Worm (Caenorhabditis elegans): ENCODE data around the gene rpb-9.

The rpb-9 gene

DNA sequence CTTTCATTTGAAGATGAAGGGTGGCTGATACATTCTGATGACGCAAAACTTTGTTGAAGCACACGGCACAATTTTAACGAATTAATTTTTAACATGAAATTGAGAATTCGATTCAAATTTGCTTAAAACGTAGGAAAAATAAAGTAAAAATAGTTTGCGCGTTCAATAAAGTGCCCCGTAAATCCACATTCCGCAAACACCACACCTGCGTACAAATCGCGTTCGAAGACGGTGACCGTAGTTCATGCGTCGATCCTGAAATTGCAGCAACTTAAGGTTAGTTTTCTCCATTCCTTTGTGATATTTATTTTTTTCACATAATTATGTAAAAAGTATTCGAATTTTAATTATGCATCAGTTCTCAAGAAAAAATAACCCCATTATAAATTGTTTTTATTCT lies 12.6 kb upstream of the rpb-9 start, which contains the start of gene F43H9.3:
TSS of gene F43H9.3 (minus strand) at position 189 of the 400 bp plus-strand sequence.
- TF ChIP-seq ceh-62 (tag; optimal IDR thresholded peaks at IDR 0.05) (no peak), lin-29 (GFP tag; IDR thresholded peaks at IDR 0.05) (no peak), lsy-2 (tag; optimal IDR thresholded peaks at IDR 0.05) (peak in 1 of 2 experiments; percentile 87), nhr-111 (GFP tag; optimal IDR thresholded peaks at IDR 0.05) (no peak), ZK337.2 (GFP tag; IDR thresholded peaks at IDR 0.05) (no peak), zip-2 (tag; optimal IDR thresholded peaks at IDR 0.05) (no peak), spr-1 (tag; optimal IDR thresholded peaks at IDR 0.05) (no peak), fkh-10 (GFP tag; optimal IDR thresholded peaks at IDR 0.05) (no peak), unc-130 (GFP tag; optimal IDR thresholded peaks at IDR 0.05) (no peak), nhr-102 (tag; optimal IDR thresholded peaks at IDR 0.05) (no peak), Y105C5A.15 (GFP tag; IDR thresholded peaks at IDR 0.05) (no peak), php-3 (GFP tag; IDR thresholded peaks at IDR 0.05) (no peak), skn-1 (tag; optimal IDR thresholded peaks at IDR 0.05) (no peak), F44E2.7 (GFP tag; IDR thresholded peaks at IDR 0.05) (no peak), dpl-1 (GFP tag; optimal IDR thresholded peaks at IDR 0.05) (peak; percentile 38), mdl-1 (tag; optimal IDR thresholded peaks at IDR 0.05) (no peak), F49E8.2 (tag; optimal IDR thresholded peaks at IDR 0.05; ENCODE audit: borderline replicate concordance) (no peak), R02D3.7 (tag; optimal IDR thresholded peaks at IDR 0.05) (peak; percentile 83), T20F7.1 (GFP tag; optimal IDR thresholded peaks at IDR 0.05) (no peak), T26A8.4 (GFP tag; IDR thresholded peaks at IDR 0.05) (no peak), arid-1 (GFP tag; conservative IDR thresholded peaks at IDR 0.05) (no peak), ztf-7 (tag; optimal IDR thresholded peaks at IDR 0.05) (no peak), mes-2 (tag; optimal IDR thresholded peaks at IDR 0.05; ENCODE audit: poor library complexity, severe bottlenecking) (peak; percentile 5), ceh-20 (GFP tag; IDR thresholded peaks at IDR 0.05) (no peak), dmd-8 (GFP tag; IDR thresholded peaks at IDR 0.05) (no peak), zip-11 (GFP tag; IDR thresholded peaks at IDR 0.05) (no peak), snpc-4 (tag; optimal IDR thresholded peaks at IDR 0.05) (no peak), set-16 (GFP tag; IDR thresholded peaks at IDR 0.05) (no peak), ceh-28 (tag; optimal IDR thresholded peaks at IDR 0.05) (no peak), vab-7 (GFP tag; IDR thresholded peaks at IDR 0.05) (no peak), daf-8 (GFP tag; IDR thresholded peaks at IDR 0.05) (no peak), lin-38 (GFP tag; IDR thresholded peaks at IDR 0.05) (peak; percentile 31; the same call in 1 of the 2 replicates), lin-13 (GFP tag; optimal IDR thresholded peaks at IDR 0.05) (no peak), unc-62 (GFP tag; optimal IDR thresholded peaks at IDR 0.05 in 1 of 2) (peak in 1 of 2 experiments; percentile 46), unc-62 (tag; optimal IDR thresholded peaks at IDR 0.05) (no peak), hmg-1.1 (GFP tag; IDR thresholded peaks at IDR 0.05) (no peak), nhr-42 (GFP tag; IDR thresholded peaks at IDR 0.05) (no peak), zfp-2 (tag; optimal IDR thresholded peaks at IDR 0.05) (no peak), lin-15B (tag; optimal IDR thresholded peaks at IDR 0.05) (no peak), mdt-29 (GFP tag; IDR thresholded peaks at IDR 0.05) (no peak), attf-4 (tag; optimal IDR thresholded peaks at IDR 0.05) (no peak), egl-27 (tag; optimal IDR thresholded peaks at IDR 0.05) (no peak), nhr-10 (tag; optimal IDR thresholded peaks at IDR 0.05) (no peak), mep-1 (tag; optimal IDR thresholded peaks at IDR 0.05) (no peak), ctbp-1 (GFP tag; IDR thresholded peaks at IDR 0.05) (no peak), Y5F2A.4 (GFP tag; optimal IDR thresholded peaks at IDR 0.05) (no peak), aha-1 (tag) (peak; percentile 56), ceh-82 (tag; optimal IDR thresholded peaks at IDR 0.05) (no peak), lir-3 (tag; optimal IDR thresholded peaks at IDR 0.05) (no peak)

Data from whole organism, L4 larva.